Worm (Caenorhabditis elegans): Measurements from ENCODE around the gene col-185.

The col-185 gene

ce11 chrX:13493762-13494161, 17.1 kb downstream of the col-185 start:
- TF ChIP-seq ccch-3 (GFP tag; optimal IDR thresholded peaks at IDR 0.05) (no peak), Y53F4B.3 (GFP tag; IDR thresholded peaks at IDR 0.05) (no peak), Y79H2A.3 (GFP tag; conservative IDR thresholded peaks at IDR 0.05) (no peak), sptf-2 (GFP tag; optimal IDR thresholded peaks at IDR 0.05) (no peak), tbp1 (GFP tag; optimal IDR thresholded peaks at IDR 0.05) (no peak), F22D6.2 (tag; optimal IDR thresholded peaks at IDR 0.05) (no peak), madf-6 (GFP tag; IDR thresholded peaks at IDR 0.05) (no peak), zfh-2 (GFP tag; conservative IDR thresholded peaks at IDR 0.05) (no peak), ztf-22 (GFP tag; optimal IDR thresholded peaks at IDR 0.05) (no peak), K11D2.4 (GFP tag; IDR thresholded peaks at IDR 0.05) (no peak), repo-1 (tag; optimal IDR thresholded peaks at IDR 0.05) (no peak), mxl-1 (tag; optimal IDR thresholded peaks at IDR 0.05) (no peak), F52B5.7 (tag; optimal IDR thresholded peaks at IDR 0.05) (no peak), cebp-1 (GFP tag; IDR thresholded peaks at IDR 0.05) (no peak), cebp-1 (tag; optimal IDR thresholded peaks at IDR 0.05) (no peak), egl-18 (GFP tag; IDR thresholded peaks at IDR 0.05) (no peak), bed-1 (GFP tag; IDR thresholded peaks at IDR 0.05) (no peak), K12H6.12 (tag; optimal IDR thresholded peaks at IDR 0.05) (no peak), zim-3 (tag; optimal IDR thresholded peaks at IDR 0.05) (no peak), T26A5.8 (tag; optimal IDR thresholded peaks at IDR 0.05) (no peak)

- TF ChIP-seq C17E4.6 (GFP tag; IDR thresholded peaks at IDR 0.05) (no peak), madf-3 (GFP tag; IDR thresholded peaks at IDR 0.05) (no peak), Y95B8A.8 (GFP tag; IDR thresholded peaks at IDR 0.05) (no peak), hsf-1 (GFP tag; IDR thresholded peaks at IDR 0.05) (no peak), B0336.3 (GFP tag; IDR thresholded peaks at IDR 0.05) (no peak), F57C9.4 (tag; optimal IDR thresholded peaks at IDR 0.05) (no peak), ceh-58 (GFP tag; IDR thresholded peaks at IDR 0.05) (no peak), ztf-18 (tag; optimal IDR thresholded peaks at IDR 0.05) (no peak), tlf-1 (GFP tag; optimal IDR thresholded peaks at IDR 0.05) (no peak), zfh-2 (GFP tag; conservative IDR thresholded peaks at IDR 0.05) (no peak), Y79H2A.3 (GFP tag; conservative IDR thresholded peaks at IDR 0.05) (no peak), nfya-1 (tag; optimal IDR thresholded peaks at IDR 0.05; ENCODE audit: borderline replicate concordance, insufficient read depth) (no peak), mel-28 (tag; optimal IDR thresholded peaks at IDR 0.05; ENCODE audit: borderline replicate concordance) (no peak)
These were observed 26.1 kb downstream of the col-185 start, which contains the start of gene srd-51 for ce11 chrX:13484813-13485212. Gene srd-51 (minus strand): TSS chrX:13484913.

- no peak for TF ChIP-seq Y53G8AR.9 (GFP tag; conservative IDR thresholded peaks at IDR 0.05)
- TF ChIP-seq nhr-120 (GFP tag; IDR thresholded peaks at IDR 0.05) = no peak
- TF ChIP-seq T26A5.8 (tag; optimal IDR thresholded peaks at IDR 0.05) = no peak
- TF ChIP-seq attf-6 (GFP tag; IDR thresholded peaks at IDR 0.05) = no peak
- TF ChIP-seq nfya-2 (GFP tag; IDR thresholded peaks at IDR 0.05) = no peak
- TF ChIP-seq nfyb-1 (GFP tag; IDR thresholded peaks at IDR 0.05) = no peak
- TF ChIP-seq rpc-1 (optimal IDR thresholded peaks at IDR 0.05) = no peak
- TF ChIP-seq rpc-1 (tag; optimal IDR thresholded peaks at IDR 0.05) = no peak
- no peak for TF ChIP-seq die-1 (tag; optimal IDR thresholded peaks at IDR 0.05)
- TF ChIP-seq gei-17 (GFP tag; optimal IDR thresholded peaks at IDR 0.05) = no peak
- TF ChIP-seq F52B5.7 (tag; optimal IDR thresholded peaks at IDR 0.05) = no peak
- TF ChIP-seq nhr-80 (tag; optimal IDR thresholded peaks at IDR 0.05) = no peak
- TF ChIP-seq cebp-1 (GFP tag; IDR thresholded peaks at IDR 0.05) = no peak
- TF ChIP-seq cebp-1 (tag; optimal IDR thresholded peaks at IDR 0.05) = no peak
- no peak for TF ChIP-seq ccch-3 (GFP tag; optimal IDR thresholded peaks at IDR 0.05)
- TF ChIP-seq let-526 (GFP tag; IDR thresholded peaks at IDR 0.05) = no peak
- no peak for TF ChIP-seq ceh-91 (GFP tag; IDR thresholded peaks at IDR 0.05)
- TF ChIP-seq ceh-58 (GFP tag; IDR thresholded peaks at IDR 0.05) = no peak
- TF ChIP-seq madf-3 (GFP tag; IDR thresholded peaks at IDR 0.05) = no peak
- no peak for TF ChIP-seq snpc-4 (GFP tag; optimal IDR thresholded peaks at IDR 0.05)
- no peak for TF ChIP-seq snpc-4 (tag; optimal IDR thresholded peaks at IDR 0.05)
- TF ChIP-seq F23B12.7 (tag; optimal IDR thresholded peaks at IDR 0.05; ENCODE audit: insufficient read depth) = no peak
These were observed 29.2 kb downstream of the col-185 start, which contains the start of gene srd-50 for ce11 chrX:13481704-13482103. Gene srd-50 (minus strand): TSS chrX:13481804.
